Worm (Caenorhabditis elegans) whole organism, midembryonic: ENCODE data around the gene cyp-33E3.

Experiments used
- cog-1 ChIP-seq: sonication (generic microtip); optimal IDR thresholded peaks from 2 replicates; lab custom pipeline; 2016; ENCODE audit warnings: missing genetic modification characterization, missing compliant biosample characterization
- flt-1 ChIP-seq: fragments of 200-800 bp; sonication (Bioruptor generic); IDR thresholded peaks from 2 replicates; pipeline ENCODE4 v1.3.6; 2022; ENCODE audit warnings: missing genetic modification characterization, missing compliant biosample characterization
- klf-2 ChIP-seq: fragments of 200-800 bp; sonication (Bioruptor generic); conservative IDR thresholded peaks from 2 replicates; pipeline ENCODE4 v1.3.6; 2022; ENCODE audit warnings: missing genetic modification reagents, missing genetic modification characterization, missing compliant biosample characterization
- ref-1 ChIP-seq: fragments of 200-800 bp; sonication (Bioruptor generic); conservative IDR thresholded peaks from 2 replicates; pipeline ENCODE4 v1.3.6; 2022; ENCODE audit warnings: missing genetic modification reagents, missing genetic modification characterization, missing compliant biosample characterization

ce11 chrIV:8587605-8588004 is 27.2 kb upstream of the cyp-33E3 start:
- TF ChIP-seq flt-1 (GFP tag; lab: Robert Waterston, UW) (no peak), cog-1 (tag; lab: Kevin White, UChicago) (no peak), ref-1 (GFP tag; lab: Robert Waterston, UW) (no peak), klf-2 (no peak)
